Fruit fly (Drosophila melanogaster): ENCODE measurements around the gene CG16952.

DNA sequence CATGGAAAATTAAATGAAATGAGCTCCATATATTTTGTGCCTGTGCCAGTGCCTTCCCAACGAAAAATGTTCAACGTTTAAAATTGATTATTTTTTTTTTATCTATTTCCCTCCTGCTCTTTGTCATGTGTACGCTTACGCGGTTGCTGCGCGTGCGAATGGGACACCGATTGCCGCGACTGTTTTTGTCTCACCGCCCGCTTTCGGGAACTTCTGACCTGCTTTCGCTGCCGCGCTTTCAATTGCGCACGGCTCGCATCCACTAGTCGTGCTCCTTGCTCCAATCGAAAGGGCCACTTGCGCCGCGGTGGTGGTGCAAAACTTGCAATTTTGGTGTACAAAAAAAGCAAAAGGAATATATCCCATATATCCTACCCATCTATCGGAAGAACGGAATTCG lies 9.5 kb upstream of the CG16952 start:
- peak; percentile 45 for TF ChIP-seq bab1 (GFP tag; optimal IDR thresholded peaks at IDR 0.05)
- no peak for TF ChIP-seq Clk (GFP tag; optimal IDR thresholded peaks at IDR 0.05)
- peak; percentile 17 for TF ChIP-seq ovo (GFP tag; optimal IDR thresholded peaks at IDR 0.05)
- TF ChIP-seq kay (GFP tag; ENCODE audit: borderline replicate concordance), result no peak
- no peak for TF ChIP-seq CG14711 (tag; optimal IDR thresholded peaks at IDR 0.05)
- TF ChIP-seq CG1620 (GFP tag; optimal IDR thresholded peaks at IDR 0.05), result no peak
- TF ChIP-seq CG12768 (GFP tag; optimal IDR thresholded peaks at IDR 0.05), result peak; percentile 28
- TF ChIP-seq CG5204 (GFP tag; optimal IDR thresholded peaks at IDR 0.05), result no peak

All from whole organism, adult.